Worm (Caenorhabditis elegans): Measurements from ENCODE around the gene sulp-8.

sulp-8 gene

DNA sequence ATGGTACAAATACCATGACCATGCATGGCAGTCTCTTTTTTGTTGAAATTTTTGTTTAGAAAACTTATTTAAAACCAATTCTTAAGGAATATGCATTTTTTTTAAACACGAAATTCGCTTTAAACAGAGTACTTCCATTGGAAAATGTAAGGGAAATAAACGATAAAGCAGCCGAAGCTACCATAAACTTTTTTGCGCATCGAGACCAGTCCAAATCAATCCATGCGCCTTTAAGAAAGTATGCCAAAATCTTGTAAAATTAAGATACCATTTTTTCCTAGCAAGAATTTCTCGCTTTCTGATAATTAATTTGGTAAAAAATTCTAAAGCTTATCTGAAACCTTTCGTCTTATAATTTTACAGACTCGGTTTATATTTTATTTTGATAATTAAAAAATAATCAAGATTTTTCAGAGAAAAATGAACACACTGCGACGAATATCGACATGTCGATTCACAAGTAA is 19.2 kb upstream of the sulp-8 start, which contains the start of gene ZK287.7:
Gene ZK287.7 (plus strand): TSS at position 414 of the 464 bp plus-strand sequence.
- no peak for TF ChIP-seq him-1 (tag; optimal IDR thresholded peaks at IDR 0.05)
- TF ChIP-seq W03F9.2 (tag; optimal IDR thresholded peaks at IDR 0.05), result no peak
- TF ChIP-seq dao-5 (tag; optimal IDR thresholded peaks at IDR 0.05), result no peak

DNA sequence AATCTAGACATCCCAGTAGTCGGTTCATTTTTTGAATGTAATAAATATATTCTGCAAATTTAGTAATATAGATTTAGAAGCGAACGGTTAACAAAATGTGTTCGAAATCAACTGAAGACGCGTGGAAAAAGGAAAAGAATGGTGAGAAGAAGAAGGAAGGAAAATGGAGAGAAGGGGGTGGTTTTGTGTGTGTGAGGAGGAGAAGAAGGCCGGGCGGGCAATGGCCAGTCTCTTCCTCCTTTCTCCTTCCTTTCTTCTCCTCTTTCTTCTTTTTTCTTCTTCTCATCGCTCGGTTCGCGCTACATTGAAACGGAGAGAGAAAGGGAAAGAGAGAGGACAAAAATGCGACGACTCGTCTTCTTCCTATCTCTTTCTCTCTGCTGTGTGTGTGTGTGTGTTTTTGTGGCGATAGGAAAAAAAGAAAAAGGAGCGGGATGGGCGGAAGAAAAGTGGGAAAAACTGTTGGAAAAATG is 18.7 kb upstream of the sulp-8 start, which contains the start of gene ztf-9:
Gene ztf-9 (minus strand): TSS at position 51 of the 473 bp plus-strand sequence.
- TF ChIP-seq him-1 (tag; optimal IDR thresholded peaks at IDR 0.05) (peak; percentile 4), dao-5 (tag; optimal IDR thresholded peaks at IDR 0.05) (no peak), W03F9.2 (tag; optimal IDR thresholded peaks at IDR 0.05) (no peak)

DNA sequence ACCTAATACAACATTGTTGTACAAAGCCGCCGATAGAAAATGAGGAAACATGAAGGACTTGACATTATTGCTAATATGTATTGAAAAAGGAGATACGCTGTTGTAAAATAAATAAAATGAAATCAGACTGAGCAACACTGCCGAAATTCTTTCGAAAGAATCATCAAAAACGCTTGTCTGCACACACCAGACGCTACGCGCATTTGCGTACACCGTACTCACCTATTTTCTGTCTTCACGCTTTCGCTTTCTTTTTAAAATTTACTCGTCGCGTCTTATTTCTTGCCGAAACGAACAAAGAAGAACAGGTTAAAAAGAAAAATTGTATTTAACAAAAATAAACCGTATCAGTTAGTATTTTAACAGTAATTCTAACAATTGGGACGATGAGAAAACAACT is 17.3 kb upstream of the sulp-8 start:
- TF ChIP-seq W03F9.2 (tag; optimal IDR thresholded peaks at IDR 0.05) (peak; percentile 84), dao-5 (tag; optimal IDR thresholded peaks at IDR 0.05) (no peak)

DNA sequence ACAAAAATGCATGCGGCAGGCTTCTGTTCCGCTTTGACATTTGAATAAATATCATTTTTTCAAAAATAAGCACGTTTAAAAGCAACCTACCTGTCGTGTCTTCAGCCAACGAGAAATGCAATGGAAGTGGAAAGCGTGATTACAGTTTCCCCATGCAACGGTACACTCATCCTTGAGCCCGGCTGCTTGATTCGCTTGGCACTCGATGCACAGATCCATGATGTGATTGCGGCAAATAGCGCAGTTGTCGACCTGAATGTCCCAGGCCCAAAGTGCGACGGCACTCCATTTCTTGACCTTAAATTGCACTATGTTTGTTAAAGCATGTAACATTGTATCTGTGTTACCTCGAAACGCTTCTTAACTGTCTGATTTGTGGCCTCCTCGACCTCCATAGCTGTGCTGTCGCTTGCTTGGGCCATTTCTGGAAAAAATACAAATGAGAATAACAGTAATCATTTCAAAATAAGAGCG is 16.7 kb upstream of the sulp-8 start, which contains the start of gene rbx-1:
Gene rbx-1 (minus strand): TSS at position 424 of the 474 bp plus-strand sequence.
- no peak for TF ChIP-seq dao-5 (tag; optimal IDR thresholded peaks at IDR 0.05)
- TF ChIP-seq W03F9.2 (tag; optimal IDR thresholded peaks at IDR 0.05), result no peak
- TF ChIP-seq him-1 (tag; optimal IDR thresholded peaks at IDR 0.05), result no peak

DNA sequence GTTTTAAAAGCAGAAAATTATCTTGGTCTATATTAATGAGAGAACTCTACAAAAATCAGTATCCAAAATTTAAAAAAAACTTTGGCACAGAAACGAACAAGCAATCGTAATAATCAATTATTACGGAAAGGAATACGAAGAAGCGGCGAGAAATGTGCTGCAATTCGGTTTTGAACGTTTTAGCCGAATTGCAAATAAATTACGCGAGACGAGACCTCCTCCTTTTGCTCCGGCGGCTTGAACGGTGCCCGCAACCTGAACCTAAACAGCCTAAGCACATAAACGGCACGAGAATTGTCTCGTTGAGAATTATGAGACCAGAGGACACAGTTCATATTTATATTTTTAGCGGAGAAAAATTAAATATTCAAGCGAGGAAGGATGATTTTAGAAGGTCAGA is 15.9 kb upstream of the sulp-8 start:
- TF ChIP-seq him-1 (tag; optimal IDR thresholded peaks at IDR 0.05) (no peak), W03F9.2 (tag; optimal IDR thresholded peaks at IDR 0.05) (no peak), dao-5 (tag; optimal IDR thresholded peaks at IDR 0.05) (no peak)

DNA sequence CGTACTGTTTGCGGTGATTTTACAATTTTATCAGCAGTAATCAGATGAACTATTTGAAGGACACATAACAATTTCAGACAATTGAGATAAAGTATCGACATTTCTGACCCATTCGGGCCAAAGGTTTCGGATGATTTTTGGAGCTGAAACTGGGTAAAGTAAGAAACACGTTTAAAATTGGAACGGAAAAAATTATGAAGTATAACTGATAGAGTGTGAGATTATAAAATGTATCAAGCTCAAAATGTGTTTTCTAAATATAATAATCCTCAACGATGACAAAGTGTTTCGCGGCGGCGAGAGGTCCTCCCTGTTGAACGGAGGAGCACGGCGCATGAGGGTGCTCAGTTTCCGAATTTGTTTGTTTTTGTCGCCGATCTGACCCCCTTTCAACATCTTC is 12.1 kb upstream of the sulp-8 start, which contains the start of gene ZK287.4:
Gene ZK287.4 (minus strand): TSS at position 101 of the 400 bp plus-strand sequence.
- TF ChIP-seq him-1 (tag; optimal IDR thresholded peaks at IDR 0.05), result no peak
- no peak for TF ChIP-seq W03F9.2 (tag; optimal IDR thresholded peaks at IDR 0.05)
- no peak for TF ChIP-seq dao-5 (tag; optimal IDR thresholded peaks at IDR 0.05)

DNA sequence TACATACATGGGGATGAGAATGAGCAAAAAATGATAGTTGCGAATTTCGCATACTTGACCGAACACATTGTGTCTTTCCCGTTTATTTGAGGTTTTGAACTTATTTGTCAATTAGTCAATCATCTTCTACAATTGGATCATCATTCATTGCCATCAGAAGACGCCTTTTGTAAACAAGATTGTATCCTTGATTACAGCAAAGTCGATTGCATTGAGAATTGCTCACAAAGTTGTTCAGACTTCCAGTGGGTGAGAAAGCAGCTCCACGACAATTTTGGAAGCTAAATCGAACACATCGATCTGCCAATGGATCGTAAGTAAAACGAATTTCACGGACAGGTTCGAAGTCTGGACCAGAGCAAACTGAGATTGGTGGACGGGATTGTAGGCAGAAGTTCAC is 6.8 kb upstream of the sulp-8 start:
- no peak for TF ChIP-seq dao-5 (tag; optimal IDR thresholded peaks at IDR 0.05)
- no peak for TF ChIP-seq him-1 (tag; optimal IDR thresholded peaks at IDR 0.05)
- no peak for TF ChIP-seq W03F9.2 (tag; optimal IDR thresholded peaks at IDR 0.05)

DNA sequence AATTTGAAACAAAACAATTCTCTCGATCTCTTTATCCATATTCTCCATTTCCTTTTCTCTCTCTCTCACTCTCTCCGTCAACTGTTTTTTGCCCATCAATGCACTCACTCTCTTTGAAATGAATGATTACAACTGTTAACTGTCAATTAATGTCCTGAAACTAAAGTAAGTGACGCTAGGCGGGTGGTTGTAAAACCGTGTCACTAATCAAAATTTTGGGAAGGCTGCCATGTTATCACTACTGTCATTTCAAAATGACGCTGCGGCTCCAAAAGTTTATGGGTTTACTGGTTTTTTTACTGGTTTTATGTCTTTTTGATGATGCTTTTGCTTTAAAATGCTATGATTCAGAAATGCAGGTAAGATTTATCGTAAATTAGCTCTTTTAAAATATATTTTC is 5.7 kb upstream of the sulp-8 start, which contains the start of gene ZK287.9:
Gene ZK287.9 (plus strand): TSS at position 192 of the 400 bp plus-strand sequence.
- TF ChIP-seq W03F9.2 (tag; optimal IDR thresholded peaks at IDR 0.05) (no peak), him-1 (tag; optimal IDR thresholded peaks at IDR 0.05) (no peak), dao-5 (tag; optimal IDR thresholded peaks at IDR 0.05) (no peak)

DNA sequence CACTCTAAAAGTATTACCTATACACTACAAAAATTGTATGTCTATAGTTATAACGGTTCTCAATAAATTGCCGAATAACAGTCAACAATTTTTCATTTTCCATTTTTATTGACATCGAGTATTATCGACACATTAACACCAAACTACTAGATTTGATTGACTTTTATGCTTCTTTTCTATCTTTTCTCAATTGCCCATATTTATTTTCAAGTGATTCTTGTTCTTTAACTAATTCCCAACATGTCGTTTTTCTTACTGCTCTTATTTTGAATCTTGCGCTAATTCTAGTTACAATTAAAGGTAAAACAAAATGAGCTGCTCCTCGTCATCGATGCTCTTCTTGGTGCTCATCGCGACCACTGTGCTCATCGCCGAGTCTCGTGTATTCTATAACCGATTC is 4.5 kb upstream of the sulp-8 start, which contains the start of gene cthd-1:
Gene cthd-1 (plus strand): TSS at position 301 of the 400 bp plus-strand sequence.
- TF ChIP-seq him-1 (tag; optimal IDR thresholded peaks at IDR 0.05), result no peak
- no peak for TF ChIP-seq dao-5 (tag; optimal IDR thresholded peaks at IDR 0.05)
- no peak for TF ChIP-seq W03F9.2 (tag; optimal IDR thresholded peaks at IDR 0.05)

DNA sequence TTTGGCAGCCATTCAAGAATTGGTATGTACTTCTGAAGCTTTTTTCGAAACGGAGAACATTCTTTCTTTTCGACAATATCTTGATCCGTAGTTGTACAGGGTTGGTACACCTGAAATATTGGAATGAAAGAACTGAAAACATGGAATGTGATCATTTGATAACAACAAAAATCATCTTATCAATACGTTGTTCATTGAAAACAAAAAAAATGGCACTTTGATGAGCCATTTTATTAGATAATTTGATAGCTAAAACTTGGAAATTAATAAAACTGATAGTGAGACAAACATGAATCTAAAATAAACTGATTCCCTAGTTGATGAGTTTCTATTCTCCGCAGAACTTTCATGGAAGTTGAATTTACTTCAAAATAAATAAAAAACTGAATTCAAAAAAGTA is 972 bp downstream of the sulp-8 start:
- TF ChIP-seq W03F9.2 (tag; optimal IDR thresholded peaks at IDR 0.05), result no peak

DNA sequence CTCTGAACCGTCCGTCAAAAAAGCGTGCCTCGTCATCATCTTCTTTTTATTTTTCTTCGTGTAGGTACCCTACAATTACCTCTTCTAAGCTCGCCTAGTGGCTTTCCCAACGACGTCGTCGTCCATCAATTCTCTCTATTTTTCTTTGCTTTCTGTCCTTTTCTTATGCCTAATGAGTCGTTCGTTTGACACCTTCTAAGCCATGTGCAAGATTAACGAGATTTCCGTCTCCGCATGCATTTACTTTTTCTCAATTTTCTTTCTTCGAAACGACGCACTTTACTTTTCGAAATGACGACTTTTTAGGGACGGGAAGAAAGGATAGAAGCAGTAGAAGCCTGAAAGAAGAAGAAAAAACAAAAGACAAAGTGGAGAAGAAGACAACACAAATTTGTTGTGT is 7.1 kb downstream of the sulp-8 start, which contains the start of gene ZK287.1:
Gene ZK287.1 (plus strand): TSS at position 301 of the 400 bp plus-strand sequence.
- no peak for TF ChIP-seq him-1 (tag; optimal IDR thresholded peaks at IDR 0.05)
- no peak for TF ChIP-seq dao-5 (tag; optimal IDR thresholded peaks at IDR 0.05)
- TF ChIP-seq W03F9.2 (tag; optimal IDR thresholded peaks at IDR 0.05), result no peak

DNA sequence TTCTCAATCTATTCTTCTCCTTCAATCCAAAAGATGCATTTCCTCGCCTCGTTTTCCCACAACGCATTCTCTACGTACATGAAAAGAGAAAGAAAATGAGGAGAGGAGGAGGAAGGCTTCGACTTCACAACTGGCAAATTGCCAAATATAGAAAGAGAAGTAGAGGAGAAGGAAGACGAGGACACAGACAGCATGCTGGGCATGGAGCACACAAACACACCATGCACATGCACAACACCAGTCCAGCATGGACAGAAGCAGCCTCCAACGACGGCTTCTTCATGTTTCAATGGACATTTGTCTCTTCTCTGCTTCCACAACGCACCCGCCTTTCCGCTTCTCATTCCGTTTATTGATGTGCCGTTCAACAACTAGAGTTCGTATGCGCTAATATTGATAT is 8.8 kb downstream of the sulp-8 start:
- TF ChIP-seq W03F9.2 (tag; optimal IDR thresholded peaks at IDR 0.05), result no peak
- TF ChIP-seq him-1 (tag; optimal IDR thresholded peaks at IDR 0.05), result peak; percentile 58

DNA sequence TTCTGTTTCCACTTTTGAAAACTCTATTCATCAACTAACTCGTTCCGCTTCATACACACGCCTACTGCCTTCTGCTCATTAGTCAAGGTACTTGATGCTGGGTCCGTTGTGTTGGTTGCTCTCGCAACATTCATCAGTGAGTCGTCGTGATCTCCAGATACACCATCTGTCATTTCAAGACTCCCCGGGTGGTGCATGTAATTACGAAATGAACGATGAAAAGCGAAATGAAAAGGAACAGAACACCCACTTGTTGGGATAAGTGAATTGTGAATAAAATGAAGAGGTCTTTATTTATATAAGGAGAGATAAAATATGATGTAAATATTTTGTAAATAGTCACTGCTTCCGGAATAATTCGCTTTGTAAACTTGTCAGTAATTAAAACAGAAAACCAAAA is 9.5 kb downstream of the sulp-8 start:
- TF ChIP-seq him-1 (tag; optimal IDR thresholded peaks at IDR 0.05) (no peak), W03F9.2 (tag; optimal IDR thresholded peaks at IDR 0.05) (no peak), dao-5 (tag; optimal IDR thresholded peaks at IDR 0.05) (no peak)

DNA sequence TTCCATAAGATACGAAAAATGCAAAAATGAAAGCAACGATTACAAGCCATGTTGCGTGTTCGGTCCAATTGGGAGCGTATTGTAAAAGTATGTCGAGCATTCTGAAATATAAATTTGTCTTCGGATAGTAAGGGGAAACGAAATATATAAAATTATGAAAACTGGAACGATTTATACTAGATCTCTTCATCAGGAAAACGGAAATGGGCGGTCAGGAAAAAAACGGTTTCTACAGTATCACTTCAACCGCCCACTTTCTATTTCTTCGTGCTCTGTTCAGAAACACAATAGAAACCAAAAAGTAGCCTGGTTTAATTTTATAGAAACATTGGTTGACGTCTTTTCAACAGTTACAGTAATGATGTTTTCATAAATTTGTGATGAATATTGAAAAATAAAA is 12.0 kb downstream of the sulp-8 start, which contains the start of gene pitr-4:
Gene pitr-4 (minus strand): TSS at position 101 of the 400 bp plus-strand sequence.
- TF ChIP-seq W03F9.2 (tag; optimal IDR thresholded peaks at IDR 0.05) (no peak), dao-5 (tag; optimal IDR thresholded peaks at IDR 0.05) (no peak), him-1 (tag; optimal IDR thresholded peaks at IDR 0.05) (no peak)

Data from whole organism, L4/young adult.